Fruit fly (Drosophila melanogaster) whole organism, embryonic: ENCODE results near the gene CG3224.

Experiments used
- Antp ChIP-seq: fragments of 200-800 bp; sonication (Bioruptor generic); optimal IDR thresholded peaks from 3 replicates; lab custom pipeline; 2016; ENCODE audit warnings: missing biosample characterization, missing genetic modification characterization
- CG10147 ChIP-seq: fragments of 200-800 bp; sonication (Bioruptor generic); optimal IDR thresholded peaks from 2 replicates; lab custom pipeline; 2019; ENCODE audit warnings: missing biosample characterization, mild to moderate bottlenecking, missing genetic modification characterization, moderate library complexity
- CG10654 ChIP-seq: fragments of 200-800 bp; sonication (Bioruptor generic); optimal IDR thresholded peaks from 2 replicates; lab custom pipeline; 2016; ENCODE audit warnings: missing biosample characterization, missing genetic modification characterization
- CG11398 ChIP-seq: fragments of 200-800 bp; sonication (Bioruptor generic); optimal IDR thresholded peaks from 2 replicates; lab custom pipeline; 2016; ENCODE audit warnings: missing biosample characterization, missing genetic modification characterization
- CG11696 ChIP-seq: fragments of 200-800 bp; sonication (Bioruptor generic); IDR thresholded peaks from 2 replicates; pipeline ENCODE4 v1.3.6; 2022; ENCODE audit warnings: missing biosample characterization, missing genetic modification characterization
- CG15601 ChIP-seq: fragments of 200-800 bp; sonication (Bioruptor generic); optimal IDR thresholded peaks from 3 replicates; lab custom pipeline; 2019; ENCODE audit warnings: missing biosample characterization, mild to moderate bottlenecking, missing genetic modification characterization, moderate library complexity
- CG18599 ChIP-seq: fragments of 200-800 bp; sonication (Bioruptor generic); optimal IDR thresholded peaks from 3 replicates; lab custom pipeline; 2017; ENCODE audit warnings: missing biosample characterization, missing genetic modification characterization, mild to moderate bottlenecking, moderate library complexity, missing genetic modification reagents
- CG30431 ChIP-seq: fragments of 200-800 bp; sonication (Bioruptor generic); optimal IDR thresholded peaks from 2 replicates; lab custom pipeline; 2017; ENCODE audit warnings: missing biosample characterization, missing genetic modification characterization
- CG31224 ChIP-seq: fragments of 200-800 bp; sonication (Bioruptor generic); IDR thresholded peaks from 2 replicates; pipeline ENCODE4 v1.3.6; 2022; ENCODE audit warnings: missing biosample characterization, missing genetic modification characterization
- CG3407 ChIP-seq: fragments of 200-800 bp; sonication (Bioruptor generic); optimal IDR thresholded peaks from 2 replicates; lab custom pipeline; 2018; ENCODE audit warnings: missing biosample characterization, mild to moderate bottlenecking, missing genetic modification characterization
- CG34376 ChIP-seq: fragments of 200-800 bp; sonication (Bioruptor generic); optimal IDR thresholded peaks from 2 replicates; lab custom pipeline; 2018; ENCODE audit warnings: missing biosample characterization, mild to moderate bottlenecking, missing genetic modification characterization
- CG34422 ChIP-seq: fragments of 200-800 bp; sonication (Bioruptor generic); IDR thresholded peaks from 3 replicates; pipeline ENCODE4 v1.3.6; 2022; ENCODE audit warnings: missing biosample characterization, missing genetic modification characterization
- CG4282 ChIP-seq: fragments of 200-800 bp; sonication (Bioruptor generic); optimal IDR thresholded peaks from 2 replicates; lab custom pipeline; 2016; ENCODE audit warnings: missing biosample characterization, missing genetic modification characterization
- CG4360 ChIP-seq: fragments of 200-800 bp; sonication (Bioruptor generic); IDR thresholded peaks from 2 replicates; pipeline ENCODE4 v1.3.6; 2022; ENCODE audit warnings: missing biosample characterization, missing genetic modification characterization
- CG6791 ChIP-seq: fragments of 200-800 bp; sonication (Bioruptor generic); IDR thresholded peaks from 3 replicates; pipeline ENCODE4 v1.3.6; 2022; ENCODE audit warnings: missing biosample characterization, missing genetic modification characterization; ENCODE audit not compliant: partially characterized antibody
- CG8388 ChIP-seq: fragments of 200-800 bp; sonication (Bioruptor generic); optimal IDR thresholded peaks from 2 replicates; lab custom pipeline; 2019; ENCODE audit warnings: missing biosample characterization, mild to moderate bottlenecking, missing genetic modification characterization, moderate library complexity
- CG9876 ChIP-seq: fragments of 200-800 bp; sonication (Bioruptor generic); optimal IDR thresholded peaks from 2 replicates; lab custom pipeline; 2016; ENCODE audit warnings: missing biosample characterization, missing genetic modification characterization
- CrebB ChIP-seq: fragments of 200-800 bp; sonication (Bioruptor generic); optimal IDR thresholded peaks from 3 replicates; lab custom pipeline; 2018; ENCODE audit warnings: missing biosample characterization, mild to moderate bottlenecking, missing genetic modification characterization
- Elba2 ChIP-seq: fragments of 200-800 bp; sonication (Bioruptor generic); optimal IDR thresholded peaks from 3 replicates; lab custom pipeline; 2016; ENCODE audit warnings: missing biosample characterization, missing genetic modification characterization
- Hey ChIP-seq: fragments of 200-800 bp; sonication (Bioruptor generic); optimal IDR thresholded peaks from 3 replicates; lab custom pipeline; 2018; ENCODE audit warnings: missing biosample characterization, mild to moderate bottlenecking, missing genetic modification characterization
- Hmr ChIP-seq: fragments of 200-800 bp; sonication (Bioruptor generic); optimal IDR thresholded peaks from 3 replicates; lab custom pipeline; 2017; ENCODE audit warnings: mild to moderate bottlenecking, missing biosample characterization, missing genetic modification reagents, missing genetic modification characterization
- Mrtf ChIP-seq: fragments of 200-800 bp; sonication (Bioruptor generic); IDR thresholded peaks from 3 replicates; pipeline ENCODE4 v1.3.6; 2022; ENCODE audit warnings: missing biosample characterization, missing genetic modification characterization
- NC2α ChIP-seq: fragments of 200-800 bp; sonication (Bioruptor generic); optimal IDR thresholded peaks from 2 replicates; lab custom pipeline; 2016; ENCODE audit warnings: missing biosample characterization, missing genetic modification characterization
- Optix ChIP-seq: fragments of 200-800 bp; sonication (Bioruptor generic); IDR thresholded peaks from 3 replicates; pipeline ENCODE4 v1.3.6; 2022; ENCODE audit warnings: missing biosample characterization, missing genetic modification characterization
- Side ChIP-seq: fragments of 200-800 bp; sonication (Bioruptor generic); optimal IDR thresholded peaks from 2 replicates; lab custom pipeline; 2016; ENCODE audit warnings: missing biosample characterization, missing genetic modification characterization
- TFAM ChIP-seq: fragments of 200-800 bp; sonication (Bioruptor generic); optimal IDR thresholded peaks from 2 replicates; lab custom pipeline; 2017; ENCODE audit warnings: missing biosample characterization, missing genetic modification characterization, inconsistent platforms
- al ChIP-seq: fragments of 200-800 bp; sonication (Bioruptor generic); IDR thresholded peaks from 2 replicates; pipeline ENCODE4 v1.3.6; 2022; ENCODE audit warnings: missing biosample characterization, missing genetic modification characterization
- ase ChIP-seq: fragments of 200-800 bp; sonication (Bioruptor generic); IDR thresholded peaks from 3 replicates; pipeline ENCODE4 v1.3.6; 2022; ENCODE audit warnings: missing biosample characterization, missing genetic modification characterization
- az2 ChIP-seq: fragments of 200-800 bp; sonication (Bioruptor generic); optimal IDR thresholded peaks from 3 replicates; lab custom pipeline; 2016; ENCODE audit warnings: missing biosample characterization, missing genetic modification characterization
- cad ChIP-seq: fragments of >200 bp; optimal IDR thresholded peaks from 2 replicates; lab custom pipeline; 2017; ENCODE audit warnings: missing biosample characterization, missing genetic modification characterization
- caup ChIP-seq: fragments of 200-800 bp; sonication (Bioruptor generic); optimal IDR thresholded peaks from 3 replicates; lab custom pipeline; 2017; ENCODE audit warnings: missing biosample characterization, mild to moderate bottlenecking, missing genetic modification characterization, moderate library complexity; ENCODE audit not compliant: severe bottlenecking
- chn ChIP-seq: fragments of 200-800 bp; sonication (Bioruptor generic); optimal IDR thresholded peaks from 2 replicates; lab custom pipeline; 2016; ENCODE audit warnings: missing biosample characterization, missing genetic modification characterization
- corto ChIP-seq: fragments of 200-800 bp; sonication (Bioruptor generic); optimal IDR thresholded peaks from 2 replicates; lab custom pipeline; 2016; ENCODE audit warnings: missing biosample characterization, mild to moderate bottlenecking, missing genetic modification characterization, moderate library complexity
- dati ChIP-seq: fragments of 200-800 bp; sonication (Bioruptor generic); IDR thresholded peaks from 2 replicates; pipeline ENCODE4 v1.3.6; 2022; ENCODE audit warnings: missing biosample characterization, missing genetic modification characterization
- gem ChIP-seq: fragments of 200-800 bp; sonication (Bioruptor generic); optimal IDR thresholded peaks from 2 replicates; lab custom pipeline; 2019; ENCODE audit warnings: missing biosample characterization, mild to moderate bottlenecking, missing genetic modification characterization, moderate library complexity
- gro ChIP-seq: fragments of 200-800 bp; sonication (Bioruptor generic); optimal IDR thresholded peaks from 2 replicates; lab custom pipeline; 2016; ENCODE audit warnings: missing biosample characterization, missing genetic modification characterization
- hth ChIP-seq: fragments of >200 bp; optimal IDR thresholded peaks from 2 replicates; lab custom pipeline; 2017; ENCODE audit warnings: inconsistent platforms
- insv ChIP-seq, 2 experiments: fragments of 200-800 bp; sonication (Bioruptor generic); optimal IDR thresholded peaks; 3 replicates each; lab custom pipeline; 2016 to 2018; ENCODE audit warnings: missing biosample characterization in 2 of 2, missing genetic modification characterization in 2 of 2
- kay ChIP-seq: fragments of 200-800 bp; sonication (Bioruptor generic); optimal IDR thresholded peaks from 2 replicates; lab custom pipeline; 2016; ENCODE audit warnings: missing biosample characterization, missing genetic modification characterization
- lab ChIP-seq: fragments of 200-800 bp; sonication (Bioruptor generic); optimal IDR thresholded peaks from 3 replicates; lab custom pipeline; 2017; ENCODE audit warnings: missing biosample characterization, missing genetic modification characterization, mild to moderate bottlenecking, moderate library complexity, missing genetic modification reagents
- nau ChIP-seq: fragments of 200-800 bp; sonication (Bioruptor generic); optimal IDR thresholded peaks from 3 replicates; lab custom pipeline; 2017; ENCODE audit warnings: missing biosample characterization, mild to moderate bottlenecking, missing genetic modification characterization, missing genetic modification reagents
- pzg ChIP-seq: fragments of 200-800 bp; sonication (Bioruptor generic); optimal IDR thresholded peaks from 3 replicates; lab custom pipeline; 2018; ENCODE audit warnings: missing biosample characterization, mild to moderate bottlenecking, missing genetic modification characterization, moderate library complexity
- ranshi ChIP-seq: fragments of 200-800 bp; sonication (Bioruptor generic); IDR thresholded peaks from 2 replicates; pipeline ENCODE4 v1.3.6; 2022; ENCODE audit warnings: missing biosample characterization, missing genetic modification characterization
- slp2 ChIP-seq: fragments of 200-800 bp; sonication (Bioruptor generic); optimal IDR thresholded peaks from 2 replicates; lab custom pipeline; 2016; ENCODE audit warnings: missing biosample characterization, missing genetic modification characterization
- tgo ChIP-seq: fragments of 200-800 bp; sonication (Bioruptor generic); IDR thresholded peaks from 3 replicates; pipeline ENCODE4 v1.3.6; 2022; ENCODE audit warnings: missing biosample characterization, missing genetic modification characterization
- tio ChIP-seq: fragments of 200-800 bp; sonication (Bioruptor generic); optimal IDR thresholded peaks from 2 replicates; lab custom pipeline; 2017; ENCODE audit warnings: missing biosample characterization, missing genetic modification characterization, inconsistent platforms
- toy ChIP-seq: fragments of 200-800 bp; sonication (Bioruptor generic); IDR thresholded peaks from 2 replicates; pipeline ENCODE4 v1.3.6; 2022; ENCODE audit warnings: missing biosample characterization, missing genetic modification characterization
- unc-4 ChIP-seq: fragments of 200-800 bp; sonication (Bioruptor generic); IDR thresholded peaks from 2 replicates; pipeline ENCODE4 v1.3.6; 2022; ENCODE audit warnings: missing biosample characterization, missing genetic modification characterization; ENCODE audit not compliant: partially characterized antibody
- zfh2 ChIP-seq: fragments of 200-800 bp; sonication (Bioruptor generic); optimal IDR thresholded peaks from 2 replicates; lab custom pipeline; 2016; ENCODE audit warnings: missing biosample characterization, missing genetic modification characterization

The CG3224 gene

dm6 chrX:6678635-6679501 lies 17.6 kb upstream of the CG3224 start, which contains the start of gene ND-ASHI (continued):
- TF ChIP-seq insv (GFP tag; optimal IDR thresholded peaks at IDR 0.05; lab: Kevin White, UChicago) = peak; percentile 81 to 96
- TF ChIP-seq ase (GFP tag; lab: Robert Waterston, UW) = peak; percentile 91
- peak; percentile 89 for TF ChIP-seq chn (GFP tag; lab: Kevin White, UChicago)
- TF ChIP-seq Hmr (GFP tag; lab: Kevin White, UChicago) = peak; percentile 98
- peak; percentile 98 for TF ChIP-seq caup (GFP tag; lab: Kevin White, UChicago)
- peak; percentile 94 for TF ChIP-seq toy (GFP tag; lab: Robert Waterston, UW)
- TF ChIP-seq al (GFP tag; lab: Robert Waterston, UW) = peak; percentile 95
- peak; percentile 97 for TF ChIP-seq CG34422 (GFP tag; lab: Robert Waterston, UW)
- peak; percentile 86 for TF ChIP-seq Antp (GFP tag; lab: Kevin White, UChicago)
- peak; percentile 79 for TF ChIP-seq CG11398 (GFP tag; lab: Kevin White, UChicago)
- TF ChIP-seq CG9876 (GFP tag; lab: Kevin White, UChicago) = peak; percentile 66
- TF ChIP-seq CG10654 (GFP tag; lab: Kevin White, UChicago) = peak; percentile 87
- TF ChIP-seq kay = peak; percentile 88
- peak; percentile 89 for TF ChIP-seq dati (GFP tag; lab: Robert Waterston, UW)
- peak; percentile 96 for TF ChIP-seq CG10147
- peak; percentile 97 for TF ChIP-seq gro (GFP tag; lab: Kevin White, UChicago)
- TF ChIP-seq CG15601 = peak; percentile 83
- TF ChIP-seq corto = peak; percentile 84
- peak; percentile 94 for TF ChIP-seq zfh2 (GFP tag; lab: Kevin White, UChicago)
- peak; percentile 93 for TF ChIP-seq Mrtf (GFP tag; lab: Robert Waterston, UW)
- TF ChIP-seq cad (GFP tag; lab: Kevin White, UChicago) = no peak
- peak; percentile 98 for TF ChIP-seq lab (GFP tag; lab: Kevin White, UChicago)
- peak; percentile 77 for TF ChIP-seq NC2α (GFP tag; lab: Kevin White, UChicago)
- TF ChIP-seq gem (tag; lab: Kevin White, UChicago) = peak; percentile 94
- TF ChIP-seq CG18599 = peak; percentile 98
- TF ChIP-seq CG8388 (GFP tag; lab: Kevin White, UChicago) = peak; percentile 84
- TF ChIP-seq unc-4 (GFP tag; lab: Robert Waterston, UW) = no peak
- peak; percentile 94 for TF ChIP-seq tgo (GFP tag; lab: Robert Waterston, UW)
- peak; percentile 95 for TF ChIP-seq CrebB (tag; lab: Kevin White, UChicago)
- no peak for TF ChIP-seq Hey (tag; lab: Kevin White, UChicago)
- peak; percentile 90 for TF ChIP-seq CG30431 (GFP tag; lab: Kevin White, UChicago)
- TF ChIP-seq CG6791 (GFP tag; lab: Robert Waterston, UW) = no peak
- peak; percentile 97 for TF ChIP-seq CG34376 (GFP tag; lab: Kevin White, UChicago)
- TF ChIP-seq az2 (GFP tag; lab: Kevin White, UChicago) = peak; percentile 92
- TF ChIP-seq Elba2 (GFP tag; lab: Kevin White, UChicago) = peak; percentile 81
- TF ChIP-seq slp2 (GFP tag; lab: Kevin White, UChicago) = peak; percentile 83
- TF ChIP-seq tio = no peak
- peak; percentile 87 for TF ChIP-seq Side (GFP tag; lab: Kevin White, UChicago)
- TF ChIP-seq nau = no peak
- TF ChIP-seq CG31224 = peak; percentile 94
- TF ChIP-seq ranshi (GFP tag; lab: Robert Waterston, UW) = peak; percentile 96
- TF ChIP-seq pzg (GFP tag; lab: Kevin White, UChicago) = peak; percentile 35
- TF ChIP-seq CG4360 (GFP tag; lab: Robert Waterston, UW) = peak; percentile 60
- peak; percentile 98 for TF ChIP-seq CG11696 (GFP tag; lab: Robert Waterston, UW)
- no peak for TF ChIP-seq hth (lab: Kevin White, UChicago)
- peak; percentile 94 for TF ChIP-seq Optix (GFP tag; lab: Robert Waterston, UW)
- peak; percentile 84 for TF ChIP-seq CG3407 (GFP tag; lab: Kevin White, UChicago)
- TF ChIP-seq TFAM (GFP tag; lab: Kevin White, UChicago) = peak; percentile 52
- TF ChIP-seq CG4282 (GFP tag; lab: Kevin White, UChicago) = peak; percentile 68
